Fruit fly (Drosophila melanogaster): Measurements from ENCODE around the gene CG6621.

CG6621 gene

dm6 chr3R:10877808-10878207, 15.5 kb downstream of the CG6621 start (continued):
- no peak for TF ChIP-seq ERR (GFP tag; optimal IDR thresholded peaks at IDR 0.05)
- no peak for TF ChIP-seq CG12391 (tag; optimal IDR thresholded peaks at IDR 0.05)
- TF ChIP-seq Dfd (GFP tag; optimal IDR thresholded peaks at IDR 0.05): no peak
- no peak for TF ChIP-seq CG16815 (GFP tag; optimal IDR thresholded peaks at IDR 0.05)
- no peak for TF ChIP-seq btn (GFP tag; optimal IDR thresholded peaks at IDR 0.05)
- TF ChIP-seq da (GFP tag; optimal IDR thresholded peaks at IDR 0.05): no peak
- TF ChIP-seq CG4617 (GFP tag; optimal IDR thresholded peaks at IDR 0.05; ENCODE audit: borderline replicate concordance): no peak
- no peak for TF ChIP-seq rib (GFP tag; IDR thresholded peaks at IDR 0.05)
- no peak for TF ChIP-seq Aef1 (GFP tag; IDR thresholded peaks at IDR 0.05)

DNA sequence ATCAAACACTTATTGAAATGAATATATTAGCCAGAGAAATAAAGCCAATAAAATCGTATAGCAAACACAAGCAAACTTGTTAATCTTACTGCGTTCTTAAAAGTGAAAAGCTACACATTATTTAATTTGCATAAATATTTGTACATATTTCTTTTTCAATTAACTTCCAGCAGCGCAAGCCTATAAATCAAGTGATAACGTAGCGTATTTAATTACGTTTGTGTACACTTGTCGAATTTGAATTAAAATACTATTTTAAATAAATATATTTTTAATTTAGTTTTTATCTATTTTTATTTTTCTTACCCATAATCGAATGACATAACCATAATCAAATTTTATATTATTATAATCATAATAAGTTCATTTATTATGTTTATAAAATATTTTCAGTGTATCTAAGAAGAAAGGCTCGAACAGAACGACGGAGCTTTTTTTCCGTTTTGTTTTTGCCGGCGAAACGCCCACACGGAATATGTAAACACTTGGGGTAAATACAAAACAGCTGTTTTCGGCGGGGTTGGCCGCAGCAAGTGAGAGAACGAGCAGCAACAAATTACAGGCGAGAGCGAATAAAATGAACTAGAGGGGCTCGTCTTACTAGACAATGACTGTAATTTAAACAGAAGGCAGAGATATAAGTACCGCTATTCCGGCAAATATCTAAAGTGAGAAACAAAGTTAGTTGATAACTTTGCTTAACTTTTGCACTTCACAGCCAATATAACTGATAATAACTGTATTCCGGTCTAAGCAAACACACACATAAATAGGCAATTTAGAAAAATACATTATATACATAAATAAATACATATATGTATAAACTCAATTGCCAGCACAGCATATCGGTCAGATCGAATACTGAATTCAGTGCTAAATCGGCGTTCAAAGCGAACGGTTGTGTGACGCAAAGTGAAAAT, 17.6 kb downstream of the CG6621 start, which contains the start of gene Sodh2:
TSS of gene Sodh2 (plus strand) at position 870 of the 920 bp plus-strand sequence.
- TF ChIP-seq Hr78 (GFP tag; optimal IDR thresholded peaks at IDR 0.05): peak in 1 of 2 experiments; percentile 44
- TF ChIP-seq CG14014 (GFP tag; IDR thresholded peaks at IDR 0.05): peak; percentile 71
- TF ChIP-seq scrt (GFP tag; optimal IDR thresholded peaks at IDR 0.05): peak; percentile 90
- peak; percentile 36 for TF ChIP-seq CG15696 (tag; optimal IDR thresholded peaks at IDR 0.05)
- peak; percentile 35 for TF ChIP-seq CG33557 (GFP tag; optimal IDR thresholded peaks at IDR 0.05)
- TF ChIP-seq pnt (GFP tag; optimal IDR thresholded peaks at IDR 0.05): peak; percentile 31
- peak; percentile 1 for TF ChIP-seq Dp (GFP tag; optimal IDR thresholded peaks at IDR 0.05)
- TF ChIP-seq sob (GFP tag; IDR thresholded peaks at IDR 0.05): peak; percentile 81
- peak; percentile 66 for TF ChIP-seq CG1529 (GFP tag; optimal IDR thresholded peaks at IDR 0.05)
- no peak for TF ChIP-seq zen (tag; optimal IDR thresholded peaks at IDR 0.05)
- no peak for TF ChIP-seq CG6791 (GFP tag; IDR thresholded peaks at IDR 0.05; ENCODE audit: partially characterized antibody)
- peak; percentile 66; the same call in 2 of the 3 replicates for TF ChIP-seq Dbx (GFP tag; IDR thresholded peaks at IDR 0.05)
- peak; percentile 84 for TF ChIP-seq mam (GFP tag; optimal IDR thresholded peaks at IDR 0.05)
- peak; percentile 17 for TF ChIP-seq sima (GFP tag; optimal IDR thresholded peaks at IDR 0.05)
- TF ChIP-seq CG14965 (GFP tag; optimal IDR thresholded peaks at IDR 0.05; ENCODE audit: borderline replicate concordance): no peak
- no peak for TF ChIP-seq CG4360 (GFP tag; IDR thresholded peaks at IDR 0.05)
- TF ChIP-seq lov (optimal IDR thresholded peaks at IDR 0.05): no peak
- TF ChIP-seq lov (GFP tag; IDR thresholded peaks at IDR 0.05): peak; percentile 5; the same call in 1 of the 3 replicates
- TF ChIP-seq tin (GFP tag; optimal IDR thresholded peaks at IDR 0.05): peak; percentile 35
- TF ChIP-seq CG14860 (GFP tag; IDR thresholded peaks at IDR 0.05; ENCODE audit: partially characterized antibody): no peak
- TF ChIP-seq salm (tag; optimal IDR thresholded peaks at IDR 0.05): peak; percentile 58
- no peak for TF ChIP-seq Dll (GFP tag; IDR thresholded peaks at IDR 0.05; ENCODE audit: partially characterized antibody)
- TF ChIP-seq CG12236 (GFP tag; optimal IDR thresholded peaks at IDR 0.05): no peak
- no peak for TF ChIP-seq CG2129 (GFP tag; IDR thresholded peaks at IDR 0.05; ENCODE audit: partially characterized antibody)
- peak; percentile 22 for TF ChIP-seq bab2 (GFP tag; optimal IDR thresholded peaks at IDR 0.05)
- TF ChIP-seq az2 (GFP tag; optimal IDR thresholded peaks at IDR 0.05): peak; percentile 47
- peak; percentile 57 for TF ChIP-seq CG11696 (GFP tag; IDR thresholded peaks at IDR 0.05)
- peak; percentile 18 for TF ChIP-seq Abd-B (GFP tag; optimal IDR thresholded peaks at IDR 0.05)
- no peak for TF ChIP-seq kay (GFP tag; optimal IDR thresholded peaks at IDR 0.05)
- peak; percentile 86 for TF ChIP-seq CG6765 (GFP tag; optimal IDR thresholded peaks at IDR 0.05)
- peak; percentile 89 for TF ChIP-seq CG2678 (tag; optimal IDR thresholded peaks at IDR 0.05)
- no peak for TF ChIP-seq CG2199 (GFP tag; IDR thresholded peaks at IDR 0.05)
- peak; percentile 76 for TF ChIP-seq Ptx1 (GFP tag; IDR thresholded peaks at IDR 0.05)
- TF ChIP-seq CG7786 (GFP tag; optimal IDR thresholded peaks at IDR 0.05): peak; percentile 67
- peak; percentile 57; the same call in 2 of the 3 replicates for TF ChIP-seq CG11560 (tag; IDR thresholded peaks at IDR 0.05)
- TF ChIP-seq wdn (GFP tag; IDR thresholded peaks at IDR 0.05): peak; percentile 77; the same call in 1 of the 2 replicates
- peak; percentile 29 for TF ChIP-seq CG8089 (GFP tag; optimal IDR thresholded peaks at IDR 0.05)
- no peak for TF ChIP-seq Neu2 (GFP tag; optimal IDR thresholded peaks at IDR 0.05; ENCODE audit: borderline replicate concordance)
- peak; percentile 74 for TF ChIP-seq kah (GFP tag; optimal IDR thresholded peaks at IDR 0.05)
